Fruit fly (Drosophila melanogaster): ENCODE data around the gene Tango14.
A peak's percentile ranks its signal among the peaks of the same experiment; 100 is the strongest.

The Tango14 gene

dm6 chr2L:1118880-1119809, 39.3 kb upstream of the Tango14 start (continued):
- TF ChIP-seq CG12942 (GFP tag; optimal IDR thresholded peaks at IDR 0.05) (peak; percentile 70), Abd-B (GFP tag; optimal IDR thresholded peaks at IDR 0.05) (peak; percentile 40), chif (GFP tag; optimal IDR thresholded peaks at IDR 0.05) (peak in 1 of 2 experiments; percentile 65), Fer3 (tag; optimal IDR thresholded peaks at IDR 0.05) (peak; percentile 72), eyg (GFP tag; optimal IDR thresholded peaks at IDR 0.05) (no peak), run (tag; optimal IDR thresholded peaks at IDR 0.05) (no peak), Fer2 (tag; optimal IDR thresholded peaks at IDR 0.05) (no peak), hb (GFP tag; IDR thresholded peaks at IDR 0.05; ENCODE audit: partially characterized antibody) (no peak), CTCF (GFP tag; optimal IDR thresholded peaks at IDR 0.05) (no peak), Xbp1 (GFP tag; optimal IDR thresholded peaks at IDR 0.05) (peak; percentile 71), pzg (GFP tag; optimal IDR thresholded peaks at IDR 0.05) (no peak), CG18599 (GFP tag; optimal IDR thresholded peaks at IDR 0.05) (peak; percentile 86), ato (GFP tag; IDR thresholded peaks at IDR 0.05; ENCODE audit: partially characterized antibody) (no peak), z (GFP tag; IDR thresholded peaks at IDR 0.05) (peak; percentile 67; the same call in 2 of the 3 replicates), Sin3A (optimal IDR thresholded peaks at IDR 0.05) (no peak), Eip74EF (GFP tag; optimal IDR thresholded peaks at IDR 0.05) (no peak), CG2199 (GFP tag; IDR thresholded peaks at IDR 0.05) (no peak), CG6683 (GFP tag; optimal IDR thresholded peaks at IDR 0.05) (peak; percentile 38), Sox102F (GFP tag; optimal IDR thresholded peaks at IDR 0.05) (peak; percentile 71), lmd (GFP tag; IDR thresholded peaks at IDR 0.05) (peak; percentile 82), bigmax (GFP tag; optimal IDR thresholded peaks at IDR 0.05) (no peak), da (GFP tag; optimal IDR thresholded peaks at IDR 0.05) (peak; percentile 16), sug (tag; optimal IDR thresholded peaks at IDR 0.05) (peak; percentile 67), bcd (GFP tag; optimal IDR thresholded peaks at IDR 0.05) (peak; percentile 61), CG4820 (GFP tag; optimal IDR thresholded peaks at IDR 0.05) (peak; percentile 61), BEAF-32 (GFP tag; optimal IDR thresholded peaks at IDR 0.05) (no peak), Spps (tag; optimal IDR thresholded peaks at IDR 0.05) (no peak), ERR (GFP tag; optimal IDR thresholded peaks at IDR 0.05) (peak; percentile 1), sisA (GFP tag; IDR thresholded peaks at IDR 0.05) (peak; percentile 69), CG18011 (GFP tag; optimal IDR thresholded peaks at IDR 0.05) (peak; percentile 51), HmgD (GFP tag; optimal IDR thresholded peaks at IDR 0.05) (peak; percentile 30), ken (GFP tag; IDR thresholded peaks at IDR 0.05) (peak; percentile 72; the same call in 2 of the 3 replicates), Med (GFP tag) (peak; percentile 91), zen2 (GFP tag; IDR thresholded peaks at IDR 0.05; ENCODE audit: partially characterized antibody) (peak; percentile 43; the same call in 1 of the 3 replicates), ara (GFP tag; IDR thresholded peaks at IDR 0.05) (peak; percentile 36; the same call in 1 of the 2 replicates), Elba2 (GFP tag; optimal IDR thresholded peaks at IDR 0.05) (no peak), Ptx1 (GFP tag; IDR thresholded peaks at IDR 0.05) (peak; percentile 84), CG16815 (GFP tag; optimal IDR thresholded peaks at IDR 0.05) (peak; percentile 64), Mad (GFP tag; optimal IDR thresholded peaks at IDR 0.05) (peak; percentile 49), CG6254 (GFP tag; optimal IDR thresholded peaks at IDR 0.05) (no peak), MBD-R2 (GFP tag; IDR thresholded peaks at IDR 0.05) (peak; percentile 44; the same call in 1 of the 2 replicates), Tbp (GFP tag; optimal IDR thresholded peaks at IDR 0.05) (no peak), CG6689 (GFP tag; IDR thresholded peaks at IDR 0.05) (peak; percentile 85), Sry-β (GFP tag; optimal IDR thresholded peaks at IDR 0.05) (no peak), dm (GFP tag; optimal IDR thresholded peaks at IDR 0.05) (peak; percentile 12), gcm2 (GFP tag; optimal IDR thresholded peaks at IDR 0.05) (peak; percentile 55), CG31388 (GFP tag; optimal IDR thresholded peaks at IDR 0.05) (no peak), CG12391 (tag; optimal IDR thresholded peaks at IDR 0.05) (peak; percentile 74), HmgZ (tag; optimal IDR thresholded peaks at IDR 0.05) (peak; percentile 68)
